Worm (Caenorhabditis elegans) whole organism, late embryonic: ENCODE measurements around the gene usp-50.
A peak's percentile ranks its signal among the peaks of the same experiment; 100 is the strongest.

Experiments used
- ceh-30 ChIP-seq: fragments of 150-350 bp; optimal IDR thresholded peaks from 2 replicates; lab custom pipeline; 2014; ENCODE audit warnings: missing biosample characterization, missing genetic modification characterization
- ceh-48 ChIP-seq: sonication (generic microtip); optimal IDR thresholded peaks from 2 replicates; lab custom pipeline; 2016; ENCODE audit warnings: missing genetic modification characterization, inconsistent platforms, missing compliant biosample characterization
- che-1 ChIP-seq: sonication (generic microtip); optimal IDR thresholded peaks from 2 replicates; lab custom pipeline; 2016; ENCODE audit warnings: mild to moderate bottlenecking, missing genetic modification characterization, missing compliant biosample characterization
- elt-2 ChIP-seq: sonication (generic microtip); optimal IDR thresholded peaks from 2 replicates; lab custom pipeline; 2016; ENCODE audit warnings: missing genetic modification reagents, missing genetic modification characterization, missing compliant biosample characterization
- nfya-1 ChIP-seq: sonication (generic microtip); optimal IDR thresholded peaks from 2 replicates; lab custom pipeline; 2017; ENCODE audit warnings: missing genetic modification characterization, mild to moderate bottlenecking, missing compliant biosample characterization, antibody characterized with exemption, moderate library complexity
- npax-4 ChIP-seq: sonication (generic microtip); optimal IDR thresholded peaks from 2 replicates; lab custom pipeline; 2016; ENCODE audit warnings: missing genetic modification characterization, missing compliant biosample characterization
- pros-1 ChIP-seq: fragments of 150-350 bp; optimal IDR thresholded peaks from 2 replicates; lab custom pipeline; 2014; ENCODE audit warnings: missing biosample characterization, missing genetic modification reagents, missing genetic modification characterization
- rnt-1 ChIP-seq: sonication (generic microtip); optimal IDR thresholded peaks from 2 replicates; lab custom pipeline; 2016; ENCODE audit warnings: missing genetic modification characterization, missing compliant biosample characterization
- sdc-2 ChIP-seq: sonication (generic microtip); optimal IDR thresholded peaks from 2 replicates; lab custom pipeline; 2016; ENCODE audit warnings: missing genotype, missing genetic modification characterization, missing compliant biosample characterization
- unc-55 ChIP-seq: sonication (generic microtip); optimal IDR thresholded peaks from 2 replicates; lab custom pipeline; 2017; ENCODE audit warnings: missing biosample characterization, missing genetic modification reagents, missing genetic modification characterization

The usp-50 gene

DNA sequence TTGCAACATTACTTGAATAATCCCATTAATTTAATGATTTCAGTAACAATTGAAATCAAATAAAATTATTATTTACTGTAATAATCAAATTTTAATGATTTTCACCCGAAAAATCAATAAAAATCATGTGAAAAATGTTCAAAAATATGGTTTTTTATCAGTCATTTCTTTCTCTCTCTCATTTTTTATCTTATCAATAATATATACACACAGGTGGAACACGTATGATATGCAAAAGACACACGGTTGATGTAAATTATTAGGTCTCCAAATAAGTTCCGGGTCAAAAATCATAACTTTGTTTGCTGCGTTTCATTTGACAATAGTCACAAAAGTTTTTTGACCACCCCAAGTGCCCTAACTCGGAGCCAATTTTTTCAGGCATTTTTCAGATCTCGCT is 53.5 kb downstream of the usp-50 start:
- TF ChIP-seq npax-4 (tag; lab: Kevin White, UChicago) (no peak), nfya-1 (tag; lab: Kevin White, UChicago) (no peak), elt-2 (tag; lab: Kevin White, UChicago) (peak; percentile 52)

DNA sequence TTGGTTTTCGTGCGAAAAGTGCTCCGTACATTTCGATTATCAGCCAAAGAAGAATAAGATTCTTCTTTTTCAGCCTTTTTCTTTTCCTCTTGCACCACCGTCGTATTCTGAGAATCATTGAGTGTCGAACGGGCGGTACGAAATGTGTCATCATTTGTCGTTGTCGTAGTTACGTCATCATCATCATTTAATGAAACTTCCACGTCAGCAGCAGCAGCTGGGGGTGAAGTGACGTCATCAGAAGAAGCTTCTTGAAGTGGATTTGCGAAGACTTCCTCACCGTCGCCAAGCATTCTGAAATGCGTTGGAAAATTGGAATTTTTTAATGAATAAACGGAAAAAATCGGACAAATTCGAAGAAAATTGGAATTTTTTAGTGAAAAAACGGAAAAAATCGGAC is 55.1 kb downstream of the usp-50 start, which contains the start of gene snx-6:
Gene snx-6 (minus strand): TSS at position 294 of the 400 bp plus-strand sequence.
- TF ChIP-seq sdc-2 (tag; lab: Kevin White, UChicago) (no peak), che-1 (tag; lab: Kevin White, UChicago) (no peak), rnt-1 (no peak)

DNA sequence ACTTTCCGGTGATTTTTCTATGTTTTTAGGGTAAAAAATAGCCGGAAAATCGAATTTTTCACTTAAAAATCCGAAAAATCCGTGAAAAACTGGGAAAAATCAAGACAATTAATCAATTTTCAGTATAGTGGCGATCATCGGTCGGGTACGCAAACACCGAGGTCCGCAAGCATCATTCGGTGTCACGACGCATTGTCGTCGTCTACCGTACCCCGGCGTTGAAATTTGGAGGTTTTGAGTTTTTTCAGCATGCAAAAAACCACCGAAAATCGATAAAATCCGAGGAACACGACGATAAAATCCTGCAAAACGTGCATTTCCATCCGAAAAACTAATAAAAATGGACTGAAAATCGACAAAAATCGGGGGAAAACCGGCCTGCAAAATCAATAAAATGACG is 57.0 kb downstream of the usp-50 start:
- TF ChIP-seq nfya-1 (tag; lab: Kevin White, UChicago) (peak; percentile 28), ceh-48 (tag; lab: Kevin White, UChicago) (peak; percentile 79), pros-1 (tag; lab: Kevin White, UChicago) (no peak)
- TF ChIP-seq, all 69 proteins: peak for 2

DNA sequence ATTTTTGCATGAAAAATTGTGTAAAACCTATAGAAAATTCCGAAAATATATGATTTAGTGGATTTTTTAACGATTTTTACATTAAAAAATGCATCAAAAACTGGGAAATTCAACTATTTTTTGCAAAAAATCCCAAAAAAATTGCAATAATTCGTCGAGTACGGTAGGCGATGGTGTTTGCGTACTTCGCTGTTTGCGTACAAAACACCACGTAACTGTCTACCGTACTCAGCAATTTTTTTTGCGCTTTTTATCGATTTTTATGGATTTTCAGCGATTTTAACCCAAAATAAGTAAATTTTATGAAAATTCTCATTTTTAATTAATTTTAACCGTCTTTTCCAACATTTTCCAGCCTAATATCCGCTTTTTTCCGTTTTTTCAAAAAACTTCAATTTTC is 58.2 kb downstream of the usp-50 start:
- no peak for TF ChIP-seq ceh-30 (tag; lab: Kevin White, UChicago)
- TF ChIP-seq unc-55 (GFP tag; lab: Kevin White, UChicago) = no peak
- TF ChIP-seq, all 69 proteins: peak for 0
